Worm (Caenorhabditis elegans) whole organism, L3 larva: ENCODE measurements around the gene C05A2.4.

Experiments used
- ama-1 ChIP-seq: fragments of 150-350 bp; optimal IDR thresholded peaks from 2 replicates; lab custom pipeline; 2018
- ceh-82 ChIP-seq: fragments of 150-350 bp; optimal IDR thresholded peaks from 2 replicates; lab custom pipeline; 2014; ENCODE audit warnings: missing biosample characterization, missing genetic modification characterization
- elt-3 ChIP-seq, 3 experiments: fragments of 150-350 bp in 1 of 3; sonication (generic microtip) in 2 of 3; optimal IDR thresholded peaks; 2 replicates in 2 of 3; 4 replicates in 1 of 3; lab custom pipeline; 2014 to 2017; ENCODE audit warnings: missing biosample characterization in 3 of 3, missing genetic modification characterization in 3 of 3
- hmg-11 ChIP-seq: sonication (generic microtip); optimal IDR thresholded peaks from 2 replicates; lab custom pipeline; 2016; ENCODE audit warnings: missing genetic modification characterization, missing compliant biosample characterization
- jun-1 ChIP-seq: fragments of 150-350 bp; optimal IDR thresholded peaks from 2 replicates; lab custom pipeline; 2014; ENCODE audit warnings: missing biosample characterization, missing genetic modification reagents, missing genetic modification characterization
- lin-39 ChIP-seq: fragments of 150-350 bp; optimal IDR thresholded peaks from 2 replicates; lab custom pipeline; 2018; ENCODE audit warnings: missing biosample characterization, missing genetic modification reagents, missing genetic modification characterization
- mml-1 ChIP-seq: fragments of 150-350 bp; sonication (generic microtip); optimal IDR thresholded peaks from 3 replicates; lab custom pipeline; 2014; ENCODE audit warnings: missing biosample characterization, missing genetic modification characterization
- nhr-11 ChIP-seq: fragments of 150-350 bp; optimal IDR thresholded peaks from 2 replicates; lab custom pipeline; 2014; ENCODE audit warnings: missing biosample characterization, missing genetic modification characterization
- nhr-237 ChIP-seq: fragments of 150-350 bp; optimal IDR thresholded peaks from 2 replicates; lab custom pipeline; 2014; ENCODE audit warnings: missing biosample characterization, missing genetic modification characterization
- nhr-28 ChIP-seq: fragments of 150-350 bp; optimal IDR thresholded peaks from 2 replicates; lab custom pipeline; 2014; ENCODE audit warnings: missing biosample characterization, missing genetic modification characterization
- snpc-4 ChIP-seq: fragments of 150-350 bp; optimal IDR thresholded peaks from 2 replicates; lab custom pipeline; 2014; ENCODE audit warnings: missing biosample characterization, missing genetic modification characterization

DNA sequence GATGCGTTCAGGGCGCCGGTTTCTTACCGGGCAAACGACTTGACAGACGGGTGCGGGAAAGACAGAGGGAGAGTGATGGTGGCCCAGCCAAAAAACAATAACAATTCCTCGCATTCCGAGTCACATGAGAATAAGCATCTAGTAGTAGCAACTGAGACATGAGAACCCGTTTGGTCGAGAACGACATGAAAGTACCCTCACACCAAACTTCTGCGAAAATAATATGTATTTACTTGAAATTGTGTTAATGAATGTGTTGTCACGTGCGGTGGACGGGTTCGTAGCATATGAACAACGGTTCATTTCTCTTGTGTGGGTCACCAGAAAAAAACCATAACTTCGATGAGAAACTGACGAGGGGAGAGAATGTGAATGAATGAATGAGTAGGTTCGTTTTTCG, 25.6 kb downstream of the C05A2.4 start:
- TF ChIP-seq ama-1 (lab: Kevin White, UChicago) (no peak), nhr-237 (tag; lab: Kevin White, UChicago) (no peak), snpc-4 (no peak), lin-39 (tag; lab: Kevin White, UChicago) (no peak), mml-1 (tag; lab: Kevin White, UChicago) (no peak), ceh-82 (tag; lab: Kevin White, UChicago) (no peak), hmg-11 (no peak), nhr-11 (tag; lab: Kevin White, UChicago) (no peak), elt-3 (tag; optimal IDR thresholded peaks at IDR 0.05; lab: Kevin White, UChicago) (no peak), jun-1 (no peak), nhr-28 (no peak)
